Fruit fly (Drosophila melanogaster) whole organism, embryonic: ENCODE results near the gene CG12607.

Experiments used
- ATbp ChIP-seq: fragments of 200-800 bp; sonication (Bioruptor generic); optimal IDR thresholded peaks from 2 replicates; lab custom pipeline; 2017; ENCODE audit warnings: missing biosample characterization, mild to moderate bottlenecking, missing genetic modification characterization, missing genetic modification reagents
- Blimp-1 ChIP-seq: fragments of 200-800 bp; sonication (Bioruptor generic); optimal IDR thresholded peaks from 3 replicates; lab custom pipeline; 2018; ENCODE audit warnings: missing biosample characterization, missing genetic modification characterization, mild to moderate bottlenecking, moderate library complexity, missing genetic modification reagents
- CG10267 ChIP-seq: fragments of 200-800 bp; sonication (Bioruptor generic); optimal IDR thresholded peaks from 2 replicates; lab custom pipeline; 2018; ENCODE audit warnings: missing biosample characterization, mild to moderate bottlenecking, missing genetic modification characterization, moderate library complexity
- CG10366 ChIP-seq: fragments of 200-800 bp; sonication (Bioruptor generic); IDR thresholded peaks from 2 replicates; pipeline ENCODE4 v1.3.6; 2022; ENCODE audit warnings: missing biosample characterization, missing genetic modification characterization
- CG11695 ChIP-seq: fragments of 200-800 bp; sonication (Bioruptor generic); IDR thresholded peaks from 3 replicates; pipeline ENCODE4 v1.3.6; 2022; ENCODE audit warnings: missing biosample characterization, missing genetic modification characterization
- CG12659 ChIP-seq: fragments of 200-800 bp; sonication (Bioruptor generic); optimal IDR thresholded peaks from 3 replicates; lab custom pipeline; 2017; ENCODE audit warnings: mild to moderate bottlenecking, missing biosample characterization, missing genetic modification reagents, missing genetic modification characterization
- CG12744 ChIP-seq: fragments of 200-800 bp; sonication (Bioruptor generic); optimal IDR thresholded peaks from 2 replicates; lab custom pipeline; 2016; ENCODE audit warnings: missing biosample characterization, missing genetic modification characterization
- CG13624 ChIP-seq: fragments of 200-800 bp; sonication (Bioruptor generic); optimal IDR thresholded peaks from 2 replicates; lab custom pipeline; 2016; ENCODE audit warnings: missing biosample characterization, missing genetic modification characterization
- CG15601 ChIP-seq: fragments of 200-800 bp; sonication (Bioruptor generic); optimal IDR thresholded peaks from 3 replicates; lab custom pipeline; 2019; ENCODE audit warnings: missing biosample characterization, mild to moderate bottlenecking, missing genetic modification characterization, moderate library complexity
- CG17359 ChIP-seq: fragments of 200-800 bp; sonication (Bioruptor generic); optimal IDR thresholded peaks from 3 replicates; lab custom pipeline; 2018; ENCODE audit warnings: missing biosample characterization, mild to moderate bottlenecking, missing genetic modification characterization, moderate library complexity
- CG17361 ChIP-seq: fragments of 200-800 bp; sonication (Bioruptor generic); IDR thresholded peaks from 3 replicates; pipeline ENCODE4 v1.3.6; 2022; ENCODE audit warnings: missing biosample characterization, missing genetic modification characterization
- CG17829 ChIP-seq: fragments of 200-800 bp; optimal IDR thresholded peaks from 2 replicates; lab custom pipeline; 2019; ENCODE audit warnings: missing biosample characterization, mild to moderate bottlenecking, missing genetic modification characterization, moderate library complexity
- CG1792 ChIP-seq: fragments of 200-800 bp; sonication (Bioruptor generic); optimal IDR thresholded peaks from 2 replicates; lab custom pipeline; 2016; ENCODE audit warnings: missing biosample characterization, missing genetic modification characterization
- CG18262 ChIP-seq: fragments of 200-800 bp; optimal IDR thresholded peaks from 3 replicates; lab custom pipeline; 2019; ENCODE audit warnings: missing biosample characterization, mild to moderate bottlenecking, missing genetic modification characterization, moderate library complexity
- CG2889 ChIP-seq: fragments of 200-800 bp; sonication (Bioruptor generic); IDR thresholded peaks from 3 replicates; pipeline ENCODE4 v1.3.6; 2022; ENCODE audit warnings: missing biosample characterization, missing genetic modification characterization
- CG3281 ChIP-seq: fragments of 200-800 bp; sonication (Bioruptor generic); optimal IDR thresholded peaks from 3 replicates; lab custom pipeline; 2017; ENCODE audit warnings: missing biosample characterization, mild to moderate bottlenecking, missing genetic modification characterization
- CG6689 ChIP-seq: fragments of 200-800 bp; sonication (Bioruptor generic); IDR thresholded peaks from 2 replicates; pipeline ENCODE4 v1.3.6; 2022; ENCODE audit warnings: missing biosample characterization, missing genetic modification characterization
- CG7839 ChIP-seq: fragments of 200-800 bp; sonication (Bioruptor generic); optimal IDR thresholded peaks from 3 replicates; lab custom pipeline; 2018; ENCODE audit warnings: missing biosample characterization, mild to moderate bottlenecking, missing genetic modification characterization, moderate library complexity
- CG8388 ChIP-seq: fragments of 200-800 bp; sonication (Bioruptor generic); optimal IDR thresholded peaks from 2 replicates; lab custom pipeline; 2019; ENCODE audit warnings: missing biosample characterization, mild to moderate bottlenecking, missing genetic modification characterization, moderate library complexity
- Gsc ChIP-seq: fragments of 200-800 bp; sonication (Bioruptor generic); IDR thresholded peaks from 2 replicates; pipeline ENCODE4 v1.3.6; 2022; ENCODE audit warnings: missing biosample characterization, missing genetic modification characterization
- Hsf ChIP-seq: fragments of 200-800 bp; sonication (Bioruptor generic); optimal IDR thresholded peaks from 3 replicates; lab custom pipeline; 2016; ENCODE audit warnings: missing biosample characterization, missing genetic modification characterization
- MTF-1 ChIP-seq: fragments of 200-800 bp; sonication (Bioruptor generic); optimal IDR thresholded peaks from 2 replicates; lab custom pipeline; 2018; ENCODE audit warnings: missing biosample characterization, mild to moderate bottlenecking, missing genetic modification characterization, borderline replicate concordance
- Nf-YA ChIP-seq: fragments of 200-800 bp; sonication (Bioruptor generic); IDR thresholded peaks from 2 replicates; pipeline ENCODE4 v1.3.6; 2022; ENCODE audit warnings: missing biosample characterization, missing genetic modification characterization
- Rfx ChIP-seq: fragments of 200-800 bp; sonication (Bioruptor generic); IDR thresholded peaks from 2 replicates; pipeline ENCODE4 v1.3.6; 2022; ENCODE audit warnings: missing biosample characterization, missing genetic modification characterization
- Sox102F ChIP-seq: fragments of 200-800 bp; sonication (Bioruptor generic); optimal IDR thresholded peaks from 2 replicates; lab custom pipeline; 2018; ENCODE audit warnings: missing biosample characterization, mild to moderate bottlenecking, missing genetic modification characterization, moderate library complexity
- Ssrp ChIP-seq: fragments of 200-800 bp; sonication (Bioruptor generic); optimal IDR thresholded peaks from 2 replicates; lab custom pipeline; 2018; ENCODE audit warnings: missing biosample characterization, mild to moderate bottlenecking, missing genetic modification characterization, moderate library complexity
- ap ChIP-seq: fragments of 200-800 bp; sonication (Bioruptor generic); IDR thresholded peaks from 2 replicates; pipeline ENCODE4 v1.3.6; 2022; ENCODE audit warnings: missing biosample characterization, missing genetic modification characterization
- ara ChIP-seq: fragments of 200-800 bp; sonication (Bioruptor generic); IDR thresholded peaks from 2 replicates; pipeline ENCODE4 v1.3.6; 2022; ENCODE audit warnings: missing biosample characterization, missing genetic modification characterization
- az2 ChIP-seq: fragments of 200-800 bp; sonication (Bioruptor generic); optimal IDR thresholded peaks from 3 replicates; lab custom pipeline; 2016; ENCODE audit warnings: missing biosample characterization, missing genetic modification characterization
- bsh ChIP-seq, 2 experiments: fragments of 200-800 bp; sonication (Bioruptor generic); optimal IDR thresholded peaks; 2 replicates each; lab custom pipeline; 2017 to 2018; ENCODE audit warnings: mild to moderate bottlenecking in 2 of 2, missing biosample characterization in 2 of 2, missing genetic modification characterization in 2 of 2, moderate library complexity in 1 of 2
- cas ChIP-seq: fragments of 200-800 bp; sonication (Bioruptor generic); IDR thresholded peaks from 2 replicates; pipeline ENCODE4 v1.3.6; 2022; ENCODE audit warnings: missing biosample characterization, missing genetic modification characterization
- croc ChIP-seq: fragments of 200-800 bp; sonication (Bioruptor generic); conservative IDR thresholded peaks from 3 replicates; pipeline ENCODE4 v1.3.6; 2022; ENCODE audit warnings: missing biosample characterization, missing genetic modification characterization
- danr ChIP-seq: fragments of 200-800 bp; sonication (Bioruptor generic); IDR thresholded peaks from 2 replicates; pipeline ENCODE4 v1.3.6; 2022; ENCODE audit warnings: missing biosample characterization, missing genetic modification characterization
- dimm ChIP-seq: fragments of 200-800 bp; sonication (Bioruptor generic); IDR thresholded peaks from 2 replicates; pipeline ENCODE4 v1.3.6; 2022; ENCODE audit warnings: missing biosample characterization, missing genetic modification characterization
- dm ChIP-seq: fragments of 200-800 bp; sonication (Bioruptor generic); optimal IDR thresholded peaks from 3 replicates; lab custom pipeline; 2016; ENCODE audit warnings: missing biosample characterization, missing genetic modification characterization
- esg ChIP-seq: fragments of 200-800 bp; sonication (Bioruptor generic); conservative IDR thresholded peaks from 2 replicates; pipeline ENCODE4 v1.3.6; 2022; ENCODE audit warnings: missing biosample characterization, missing genetic modification characterization
- fru ChIP-seq: fragments of >200 bp; optimal IDR thresholded peaks from 2 replicates; lab custom pipeline; 2017
- grau ChIP-seq: fragments of 200-800 bp; optimal IDR thresholded peaks from 3 replicates; lab custom pipeline; 2019; ENCODE audit warnings: missing biosample characterization, mild to moderate bottlenecking, missing genetic modification characterization, moderate library complexity
- gsb-n ChIP-seq: fragments of 200-800 bp; sonication (Bioruptor generic); optimal IDR thresholded peaks from 3 replicates; lab custom pipeline; 2018; ENCODE audit warnings: missing biosample characterization, mild to moderate bottlenecking, missing genetic modification characterization
- ham ChIP-seq: fragments of 200-800 bp; sonication (Bioruptor generic); IDR thresholded peaks from 2 replicates; pipeline ENCODE4 v1.3.6; 2022; ENCODE audit warnings: missing biosample characterization, missing genetic modification characterization
- hth ChIP-seq: fragments of >200 bp; optimal IDR thresholded peaks from 2 replicates; lab custom pipeline; 2017; ENCODE audit warnings: inconsistent platforms
- lola ChIP-seq, 3 experiments: fragments of >200 bp in 2 of 3; fragments of 200-800 bp in 1 of 3; sonication (Bioruptor generic) in 1 of 3; optimal IDR thresholded peaks; 2 replicates each; lab custom pipeline; 2017 to 2019; ENCODE audit warnings: missing biosample characterization in 3 of 3, missing genetic modification characterization in 3 of 3, mild to moderate bottlenecking in 1 of 3, moderate library complexity in 1 of 3
- oc ChIP-seq: fragments of 200-800 bp; sonication (Bioruptor generic); optimal IDR thresholded peaks from 2 replicates; lab custom pipeline; 2018; ENCODE audit warnings: missing biosample characterization, mild to moderate bottlenecking, missing genetic modification characterization, moderate library complexity
- ro ChIP-seq: fragments of 200-800 bp; sonication (Bioruptor generic); IDR thresholded peaks from 2 replicates; pipeline ENCODE4 v1.3.6; 2022; ENCODE audit warnings: missing biosample characterization, missing genetic modification characterization
- sens ChIP-seq: fragments of 200-800 bp; sonication (Bioruptor generic); peaks from one replicate; lab custom pipeline; 2016; ENCODE audit warnings: missing biosample characterization, missing genetic modification characterization
- sisA ChIP-seq: fragments of 200-800 bp; sonication (Bioruptor generic); IDR thresholded peaks from 2 replicates; pipeline ENCODE4 v1.3.6; 2022; ENCODE audit warnings: missing biosample characterization, missing genetic modification characterization
- slbo ChIP-seq: fragments of 200-800 bp; sonication (Bioruptor generic); IDR thresholded peaks from 2 replicates; pipeline ENCODE4 v1.3.6; 2022; ENCODE audit warnings: missing biosample characterization, missing genetic modification characterization
- ssp ChIP-seq: fragments of 200-800 bp; sonication (Bioruptor generic); IDR thresholded peaks from 2 replicates; pipeline ENCODE4 v1.3.6; 2022; ENCODE audit warnings: missing biosample characterization, missing genetic modification characterization
- tio ChIP-seq: fragments of 200-800 bp; sonication (Bioruptor generic); optimal IDR thresholded peaks from 2 replicates; lab custom pipeline; 2017; ENCODE audit warnings: missing biosample characterization, missing genetic modification characterization, inconsistent platforms
- trh ChIP-seq: fragments of 200-800 bp; sonication (Bioruptor generic); optimal IDR thresholded peaks from 2 replicates; lab custom pipeline; 2016; ENCODE audit warnings: missing biosample characterization, missing genetic modification characterization
- unpg ChIP-seq: fragments of 200-800 bp; sonication (Bioruptor generic); optimal IDR thresholded peaks from 3 replicates; lab custom pipeline; 2018; ENCODE audit warnings: missing biosample characterization, mild to moderate bottlenecking, missing genetic modification characterization, moderate library complexity
- vvl ChIP-seq: fragments of 200-800 bp; sonication (Bioruptor generic); IDR thresholded peaks from 2 replicates; pipeline ENCODE4 v1.3.6; 2022; ENCODE audit warnings: missing biosample characterization, missing genetic modification characterization

Gene CG12607

DNA sequence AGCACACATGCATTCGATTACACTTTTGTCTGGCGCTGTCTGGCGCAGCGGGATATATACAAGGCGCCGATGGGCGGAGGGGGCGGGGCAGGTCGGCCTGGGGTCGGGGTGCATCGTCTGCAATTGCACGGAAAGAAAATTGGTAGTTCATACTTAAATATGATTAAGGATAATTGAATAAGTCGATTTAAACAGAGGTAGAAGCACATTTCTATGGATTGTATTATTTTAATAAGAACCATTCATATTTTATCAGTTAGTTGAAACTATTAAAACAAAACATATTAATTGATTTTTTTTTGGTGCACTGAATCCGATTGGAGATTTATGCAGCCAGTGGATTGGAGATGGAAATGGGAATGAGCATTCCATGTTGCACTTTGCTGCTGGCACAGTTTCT, 46.5 kb upstream of the CG12607 start (continued):
- peak; percentile 35 for TF ChIP-seq oc (tag; lab: Kevin White, UChicago)
- TF ChIP-seq trh = no peak
- TF ChIP-seq dm (GFP tag; lab: Kevin White, UChicago) = no peak
- no peak for TF ChIP-seq az2 (GFP tag; lab: Kevin White, UChicago)
- peak; percentile 52 for TF ChIP-seq gsb-n (tag; lab: Kevin White, UChicago)
- no peak for TF ChIP-seq cas
- peak; percentile 30 for TF ChIP-seq CG15601 (tag; lab: Kevin White, UChicago)
- TF ChIP-seq lola (GFP tag; optimal IDR thresholded peaks at IDR 0.05; lab: Kevin White, UChicago) = peak in 1 of 3 experiments; percentile 23
- TF ChIP-seq CG12659 (GFP tag; lab: Kevin White, UChicago) = no peak
- 0 out of 3 replicates have a peak, but pooled peaks have one; percentile 15 for TF ChIP-seq CG11695 (GFP tag; lab: Robert Waterston, UW)
- no peak for TF ChIP-seq ro
- no peak for TF ChIP-seq ssp (GFP tag; lab: Robert Waterston, UW)
- peak; percentile 21 for TF ChIP-seq Ssrp (tag; lab: Kevin White, UChicago)
- TF ChIP-seq CG3281 (GFP tag; lab: Kevin White, UChicago) = no peak
- no peak for TF ChIP-seq slbo (GFP tag; lab: Robert Waterston, UW)
- TF ChIP-seq croc = peak; percentile 44; the same call in 2 of the 3 replicates
- peak in 1 of 2 experiments; percentile 72 for TF ChIP-seq bsh (GFP tag; optimal IDR thresholded peaks at IDR 0.05; lab: Kevin White, UChicago)
- TF ChIP-seq Sox102F (GFP tag; lab: Kevin White, UChicago) = peak; percentile 40
- TF ChIP-seq Gsc (GFP tag; lab: Robert Waterston, UW) = no peak
- TF ChIP-seq CG17359 = peak; percentile 28
- TF ChIP-seq vvl = peak; percentile 42; the same call in 1 of the 2 replicates
- TF ChIP-seq CG2889 (GFP tag; lab: Robert Waterston, UW) = no peak
- TF ChIP-seq ATbp (GFP tag; lab: Kevin White, UChicago) = peak; percentile 47
- TF ChIP-seq CG10366 (GFP tag; lab: Robert Waterston, UW) = peak; percentile 34; the same call in 1 of the 2 replicates
- no peak for TF ChIP-seq fru (lab: Kevin White, UChicago)
- peak; percentile 87 for TF ChIP-seq sens (GFP tag; lab: Kevin White, UChicago)
- peak; percentile 28; the same call in 1 of the 2 replicates for TF ChIP-seq CG6689 (GFP tag; lab: Robert Waterston, UW)
- no peak for TF ChIP-seq MTF-1 (GFP tag; lab: Kevin White, UChicago)
- TF ChIP-seq Blimp-1 = peak; percentile 58
- no peak for TF ChIP-seq CG17829
- TF ChIP-seq CG8388 (GFP tag; lab: Kevin White, UChicago) = peak; percentile 13
- peak; percentile 29; the same call in 1 of the 3 replicates for TF ChIP-seq CG17361 (GFP tag; lab: Robert Waterston, UW)
- TF ChIP-seq unpg = peak; percentile 19
- TF ChIP-seq dimm = no peak
- TF ChIP-seq CG12744 (GFP tag; lab: Kevin White, UChicago) = no peak
- no peak for TF ChIP-seq CG13624
- TF ChIP-seq grau (tag; lab: Kevin White, UChicago) = peak; percentile 4
- 0 out of 2 replicates have a peak, but pooled peaks have one; percentile 14 for TF ChIP-seq esg
- TF ChIP-seq Rfx = no peak
- TF ChIP-seq CG18262 = peak; percentile 48
- TF ChIP-seq CG1792 (GFP tag; lab: Kevin White, UChicago) = no peak
- no peak for TF ChIP-seq Nf-YA (GFP tag; lab: Robert Waterston, UW)
- no peak for TF ChIP-seq sisA
- TF ChIP-seq ara (GFP tag; lab: Robert Waterston, UW) = peak; percentile 28; the same call in 1 of the 2 replicates
- TF ChIP-seq ap (GFP tag; lab: Robert Waterston, UW) = no peak
- no peak for TF ChIP-seq hth (lab: Kevin White, UChicago)
- TF ChIP-seq ham (GFP tag; lab: Robert Waterston, UW) = no peak
- TF ChIP-seq CG10267 (tag; lab: Kevin White, UChicago) = no peak
- no peak for TF ChIP-seq Hsf (GFP tag; lab: Kevin White, UChicago)
- TF ChIP-seq CG7839 (tag; lab: Kevin White, UChicago) = peak; percentile 30
- no peak for TF ChIP-seq tio (GFP tag; lab: Kevin White, UChicago)
- no peak for TF ChIP-seq danr (GFP tag; lab: Robert Waterston, UW)
